Fruit fly (Drosophila melanogaster) whole organism, embryonic: Measurements from ENCODE around the gene CG18301.

Source experiments
- Abd-B ChIP-seq: fragments of 200-800 bp; sonication (Bioruptor generic); optimal IDR thresholded peaks from 2 replicates; lab custom pipeline; 2018; ENCODE audit warnings: missing biosample characterization, mild to moderate bottlenecking, missing genetic modification characterization, moderate library complexity
- Asciz ChIP-seq: fragments of 200-800 bp; sonication (Bioruptor generic); optimal IDR thresholded peaks from 2 replicates; lab custom pipeline; 2017; ENCODE audit warnings: missing biosample characterization, mild to moderate bottlenecking, missing genetic modification characterization, missing genetic modification reagents
- Atf-2 ChIP-seq: fragments of 200-800 bp; sonication (Bioruptor generic); optimal IDR thresholded peaks from 2 replicates; lab custom pipeline; 2016; ENCODE audit warnings: missing biosample characterization, missing genetic modification characterization
- Awh ChIP-seq: fragments of 200-800 bp; sonication (Bioruptor generic); IDR thresholded peaks from 2 replicates; pipeline ENCODE4, ENCODE4 v1.3.6; 2022; ENCODE audit warnings: missing biosample characterization, missing genetic modification characterization
- CG11504 ChIP-seq: fragments of 200-800 bp; sonication (Bioruptor generic); optimal IDR thresholded peaks from 3 replicates; lab custom pipeline; 2019; ENCODE audit warnings: missing biosample characterization, mild to moderate bottlenecking, missing genetic modification characterization, moderate library complexity
- CG12236 ChIP-seq: fragments of 200-800 bp; sonication (Bioruptor generic); optimal IDR thresholded peaks from 2 replicates; lab custom pipeline; 2016; ENCODE audit warnings: missing biosample characterization, missing genetic modification characterization
- CG1233 ChIP-seq: fragments of 200-800 bp; sonication (Bioruptor generic); optimal IDR thresholded peaks from 4 replicates; lab custom pipeline; 2018; ENCODE audit warnings: missing biosample characterization, mild to moderate bottlenecking, missing genetic modification characterization
- CG13424 ChIP-seq: fragments of 200-800 bp; sonication (Bioruptor generic); optimal IDR thresholded peaks from 2 replicates; lab custom pipeline; 2019; ENCODE audit warnings: missing biosample characterization, mild to moderate bottlenecking, missing genetic modification characterization, moderate library complexity
- CG13894 ChIP-seq: fragments of 200-800 bp; sonication (Bioruptor generic); optimal IDR thresholded peaks from 3 replicates; lab custom pipeline; 2018; ENCODE audit warnings: missing biosample characterization, mild to moderate bottlenecking, missing genetic modification characterization, moderate library complexity
- CG15479 ChIP-seq: fragments of 200-800 bp; sonication (Bioruptor generic); optimal IDR thresholded peaks from 3 replicates; lab custom pipeline; 2019; ENCODE audit warnings: missing biosample characterization, mild to moderate bottlenecking, missing genetic modification characterization, moderate library complexity
- CG17568 ChIP-seq: fragments of 200-800 bp; sonication (Bioruptor generic); optimal IDR thresholded peaks from 2 replicates; lab custom pipeline; 2018; ENCODE audit warnings: missing biosample characterization, mild to moderate bottlenecking, missing genetic modification characterization, moderate library complexity
- CG18599 ChIP-seq: fragments of 200-800 bp; sonication (Bioruptor generic); optimal IDR thresholded peaks from 3 replicates; lab custom pipeline; 2017; ENCODE audit warnings: missing biosample characterization, missing genetic modification characterization, mild to moderate bottlenecking, moderate library complexity, missing genetic modification reagents
- CG2120 ChIP-seq: fragments of 200-800 bp; sonication (Bioruptor generic); optimal IDR thresholded peaks from 3 replicates; lab custom pipeline; 2016; ENCODE audit warnings: missing biosample characterization, missing genetic modification characterization
- CG31365 ChIP-seq: fragments of 200-800 bp; sonication (Bioruptor generic); optimal IDR thresholded peaks from 2 replicates; lab custom pipeline; 2018; ENCODE audit warnings: missing biosample characterization, mild to moderate bottlenecking, missing genetic modification characterization
- CG31441 ChIP-seq: fragments of 200-800 bp; sonication (Bioruptor generic); IDR thresholded peaks from 2 replicates; pipeline ENCODE4 v1.3.6; 2022; ENCODE audit warnings: missing biosample characterization, missing genetic modification characterization
- CG4328 ChIP-seq: fragments of 200-800 bp; sonication (Bioruptor generic); optimal IDR thresholded peaks from 3 replicates; lab custom pipeline; 2017; ENCODE audit warnings: missing biosample characterization, missing genetic modification reagents, missing genetic modification characterization
- CG5180 ChIP-seq: fragments of 200-800 bp; sonication (Bioruptor generic); optimal IDR thresholded peaks from 3 replicates; lab custom pipeline; 2017; ENCODE audit warnings: missing biosample characterization, missing genetic modification characterization, mild to moderate bottlenecking, moderate library complexity, missing genetic modification reagents
- CG6254 ChIP-seq: fragments of 200-800 bp; sonication (Bioruptor generic); optimal IDR thresholded peaks from 3 replicates; lab custom pipeline; 2017; ENCODE audit warnings: mild to moderate bottlenecking, missing biosample characterization, missing genetic modification reagents, missing genetic modification characterization
- CG6765 ChIP-seq: fragments of 200-800 bp; sonication (Bioruptor generic); optimal IDR thresholded peaks from 3 replicates; lab custom pipeline; 2017; ENCODE audit warnings: missing biosample characterization, mild to moderate bottlenecking, missing genetic modification characterization
- CG9437 ChIP-seq: fragments of 200-800 bp; sonication (Bioruptor generic); optimal IDR thresholded peaks from 2 replicates; lab custom pipeline; 2018; ENCODE audit warnings: missing biosample characterization, mild to moderate bottlenecking, missing genetic modification characterization
- CG9609 ChIP-seq: fragments of 200-800 bp; sonication (Bioruptor generic); optimal IDR thresholded peaks from 3 replicates; lab custom pipeline; 2016; ENCODE audit warnings: missing biosample characterization, missing genetic modification characterization
- CG9932 ChIP-seq: fragments of 200-800 bp; sonication (Bioruptor generic); IDR thresholded peaks from 2 replicates; pipeline ENCODE4 v1.3.6; 2022; ENCODE audit warnings: missing biosample characterization, missing genetic modification characterization
- Dip3 ChIP-seq: fragments of 200-800 bp; sonication (Bioruptor generic); optimal IDR thresholded peaks from 3 replicates; lab custom pipeline; 2016; ENCODE audit warnings: missing biosample characterization, missing genetic modification characterization
- H15 ChIP-seq: fragments of 200-800 bp; sonication (Bioruptor generic); IDR thresholded peaks from 3 replicates; pipeline ENCODE4 v1.3.6; 2022; ENCODE audit warnings: missing biosample characterization, missing genetic modification characterization
- Hr3 ChIP-seq: fragments of 200-800 bp; sonication (Bioruptor generic); optimal IDR thresholded peaks from 3 replicates; lab custom pipeline; 2016; ENCODE audit warnings: missing biosample characterization, missing genetic modification characterization
- Max ChIP-seq: fragments of 200-800 bp; sonication (Bioruptor generic); optimal IDR thresholded peaks from 2 replicates; lab custom pipeline; 2016; ENCODE audit warnings: missing biosample characterization, mild to moderate bottlenecking, missing genetic modification characterization
- Mes4 ChIP-seq: fragments of 200-800 bp; sonication (Bioruptor generic); optimal IDR thresholded peaks from 2 replicates; lab custom pipeline; 2016; ENCODE audit warnings: missing biosample characterization, missing genetic modification characterization
- NFAT ChIP-seq: fragments of 200-800 bp; sonication (Bioruptor generic); IDR thresholded peaks from 2 replicates; pipeline ENCODE4 v1.3.6; 2022; ENCODE audit warnings: missing biosample characterization, missing genetic modification characterization
- Ptx1 ChIP-seq: fragments of 200-800 bp; sonication (Bioruptor generic); IDR thresholded peaks from 2 replicates; pipeline ENCODE4 v1.3.6; 2022; ENCODE audit warnings: missing biosample characterization, missing genetic modification characterization
- bbx ChIP-seq: fragments of 200-800 bp; sonication (Bioruptor generic); IDR thresholded peaks from 2 replicates; pipeline ENCODE4 v1.3.6; 2022; ENCODE audit warnings: missing biosample characterization, missing genetic modification characterization; ENCODE audit not compliant: partially characterized antibody
- btn ChIP-seq: fragments of 200-800 bp; sonication (Bioruptor generic); optimal IDR thresholded peaks from 2 replicates; lab custom pipeline; 2016; ENCODE audit warnings: missing biosample characterization, missing genetic modification characterization
- cad ChIP-seq: fragments of >200 bp; optimal IDR thresholded peaks from 2 replicates; lab custom pipeline; 2017; ENCODE audit warnings: missing biosample characterization, missing genetic modification characterization
- ci ChIP-seq: fragments of 200-800 bp; sonication (Bioruptor generic); IDR thresholded peaks from 3 replicates; pipeline ENCODE4 v1.3.6; 2022; ENCODE audit warnings: missing biosample characterization, missing genetic modification characterization
- dmrt11E ChIP-seq: fragments of 200-800 bp; sonication (Bioruptor generic); optimal IDR thresholded peaks from 3 replicates; lab custom pipeline; 2018; ENCODE audit warnings: missing biosample characterization, mild to moderate bottlenecking, missing genetic modification characterization, moderate library complexity
- emc ChIP-seq: fragments of 200-800 bp; sonication (Bioruptor generic); optimal IDR thresholded peaks from 2 replicates; lab custom pipeline; 2016; ENCODE audit warnings: missing biosample characterization, missing genetic modification characterization
- ftz-f1 ChIP-seq: fragments of 200-800 bp; sonication (Bioruptor generic); optimal IDR thresholded peaks from 2 replicates; lab custom pipeline; 2016; ENCODE audit warnings: missing biosample characterization, missing genetic modification characterization
- ham ChIP-seq: fragments of 200-800 bp; sonication (Bioruptor generic); IDR thresholded peaks from 2 replicates; pipeline ENCODE4 v1.3.6; 2022; ENCODE audit warnings: missing biosample characterization, missing genetic modification characterization
- lab ChIP-seq: fragments of 200-800 bp; sonication (Bioruptor generic); optimal IDR thresholded peaks from 3 replicates; lab custom pipeline; 2017; ENCODE audit warnings: missing biosample characterization, missing genetic modification characterization, mild to moderate bottlenecking, moderate library complexity, missing genetic modification reagents
- lbe ChIP-seq: fragments of 200-800 bp; sonication (Bioruptor generic); optimal IDR thresholded peaks from 2 replicates; lab custom pipeline; 2016; ENCODE audit warnings: missing biosample characterization, mild to moderate bottlenecking, missing genetic modification characterization
- lola ChIP-seq, 3 experiments: fragments of >200 bp in 2 of 3; fragments of 200-800 bp in 1 of 3; sonication (Bioruptor generic) in 1 of 3; optimal IDR thresholded peaks; 2 replicates each; lab custom pipeline; 2017 to 2019; ENCODE audit warnings: missing biosample characterization in 3 of 3, missing genetic modification characterization in 3 of 3, mild to moderate bottlenecking in 1 of 3, moderate library complexity in 1 of 3
- nerfin-1 ChIP-seq: fragments of 200-800 bp; sonication (Bioruptor generic); optimal IDR thresholded peaks from 3 replicates; lab custom pipeline; 2019; ENCODE audit warnings: missing biosample characterization, mild to moderate bottlenecking, missing genetic modification characterization, moderate library complexity
- otp ChIP-seq: fragments of 200-800 bp; sonication (Bioruptor generic); IDR thresholded peaks from 3 replicates; pipeline ENCODE4, ENCODE4 v1.3.6; 2022; ENCODE audit warnings: missing biosample characterization, missing genetic modification characterization
- p53 ChIP-seq: fragments of 200-800 bp; sonication (Bioruptor generic); optimal IDR thresholded peaks from 2 replicates; lab custom pipeline; 2016; ENCODE audit warnings: missing biosample characterization, missing genetic modification characterization
- pzg ChIP-seq: fragments of 200-800 bp; sonication (Bioruptor generic); optimal IDR thresholded peaks from 3 replicates; lab custom pipeline; 2018; ENCODE audit warnings: missing biosample characterization, mild to moderate bottlenecking, missing genetic modification characterization, moderate library complexity
- sob ChIP-seq: fragments of 200-800 bp; sonication (Bioruptor generic); IDR thresholded peaks from 2 replicates; pipeline ENCODE4 v1.3.6; 2022; ENCODE audit warnings: missing biosample characterization, missing genetic modification characterization
- toy ChIP-seq: fragments of 200-800 bp; sonication (Bioruptor generic); IDR thresholded peaks from 2 replicates; pipeline ENCODE4 v1.3.6; 2022; ENCODE audit warnings: missing biosample characterization, missing genetic modification characterization
- vvl ChIP-seq: fragments of 200-800 bp; sonication (Bioruptor generic); IDR thresholded peaks from 2 replicates; pipeline ENCODE4 v1.3.6; 2022; ENCODE audit warnings: missing biosample characterization, missing genetic modification characterization
- zen ChIP-seq: fragments of 200-800 bp; sonication (Bioruptor generic); optimal IDR thresholded peaks from 3 replicates; lab custom pipeline; 2018; ENCODE audit warnings: missing biosample characterization, mild to moderate bottlenecking, missing genetic modification characterization, moderate library complexity
- zfh1 ChIP-seq: fragments of 200-800 bp; sonication (Bioruptor generic); IDR thresholded peaks from 3 replicates; pipeline ENCODE4 v1.3.6; 2022; ENCODE audit warnings: missing biosample characterization, missing genetic modification characterization

The CG18301 gene

dm6 chr2L:10548814-10549423 lies 17.3 kb downstream of the CG18301 start (continued):
- TF ChIP-seq ftz-f1 (GFP tag; lab: Kevin White, UChicago) (no peak), H15 (GFP tag; lab: Robert Waterston, UW) (no peak), Asciz (GFP tag; lab: Kevin White, UChicago) (no peak), CG31365 (no peak), CG5180 (GFP tag; lab: Kevin White, UChicago) (peak; percentile 41), CG9932 (GFP tag; lab: Robert Waterston, UW) (no peak), CG6765 (GFP tag; lab: Kevin White, UChicago) (no peak), vvl (GFP tag; lab: Robert Waterston, UW) (no peak), zen (tag; lab: Kevin White, UChicago) (peak; percentile 30), CG18599 (GFP tag; lab: Kevin White, UChicago) (no peak), CG15479 (GFP tag; lab: Kevin White, UChicago) (peak; percentile 36), toy (GFP tag; lab: Robert Waterston, UW) (no peak), cad (GFP tag; lab: Kevin White, UChicago) (peak; percentile 91), bbx (GFP tag; lab: Robert Waterston, UW) (no peak), CG11504 (tag; lab: Kevin White, UChicago) (peak; percentile 10), nerfin-1 (peak; percentile 88)

- TF ChIP-seq CG9437 (GFP tag; lab: Kevin White, UChicago) (no peak), Max (GFP tag; lab: Kevin White, UChicago) (no peak), Awh (GFP tag; lab: Robert Waterston, UW) (0 out of 2 replicates have a peak, but pooled peaks have one; percentile 25), ci (peak; percentile 38; the same call in 1 of the 3 replicates), Hr3 (GFP tag; lab: Kevin White, UChicago) (no peak), CG31441 (0 out of 2 replicates have a peak, but pooled peaks have one; percentile 17), CG12236 (peak; percentile 6), CG17568 (peak; percentile 56), CG13894 (no peak), pzg (no peak), CG1233 (GFP tag; lab: Kevin White, UChicago) (peak; percentile 66), emc (GFP tag; lab: Kevin White, UChicago) (no peak), CG4328 (GFP tag; lab: Kevin White, UChicago) (no peak), p53 (no peak), CG2120 (GFP tag; lab: Kevin White, UChicago) (no peak), CG13424 (tag; lab: Kevin White, UChicago) (peak; percentile 25), CG6254 (GFP tag; lab: Kevin White, UChicago) (peak; percentile 7), lola (GFP tag; optimal IDR thresholded peaks at IDR 0.05; lab: Kevin White, UChicago) (peak in 1 of 3 experiments; percentile 55), sob (GFP tag; lab: Robert Waterston, UW) (peak; percentile 58; the same call in 1 of the 2 replicates), NFAT (no peak), btn (no peak), Dip3 (no peak), ham (GFP tag; lab: Robert Waterston, UW) (no peak), otp (peak; percentile 45; the same call in 1 of the 3 replicates), Mes4 (GFP tag; lab: Kevin White, UChicago) (no peak), dmrt11E (tag; lab: Kevin White, UChicago) (peak; percentile 78), lbe (peak; percentile 4), Ptx1 (GFP tag; lab: Robert Waterston, UW) (0 out of 2 replicates have a peak, but pooled peaks have one; percentile 10), lab (GFP tag; lab: Kevin White, UChicago) (peak; percentile 79), CG9609 (GFP tag; lab: Kevin White, UChicago) (no peak), Abd-B (GFP tag; lab: Kevin White, UChicago) (no peak), zfh1 (GFP tag; lab: Robert Waterston, UW) (peak; percentile 67), Atf-2 (GFP tag; lab: Kevin White, UChicago) (no peak)
Observed at dm6 chr2L:10552807-10553206, 21.2 kb downstream of the CG18301 start.
